Fruit fly (Drosophila melanogaster) whole organism, pupa: ENCODE results near the gene Sfp24F.

ENCODE experiments used
- CG12605 ChIP-seq: fragments of 200-800 bp; sonication (Bioruptor generic); IDR thresholded peaks from 2 replicates; pipeline ENCODE4 v1.3.6; 2022; ENCODE audit warnings: missing biosample characterization, missing genetic modification characterization
- CG13204 ChIP-seq: fragments of 200-800 bp; sonication (Bioruptor generic); optimal IDR thresholded peaks from 2 replicates; lab custom pipeline; 2018; ENCODE audit warnings: missing biosample characterization, mild to moderate bottlenecking, missing genetic modification characterization, moderate library complexity
- CG14655 ChIP-seq: fragments of 200-800 bp; sonication (Bioruptor generic); optimal IDR thresholded peaks from 3 replicates; lab custom pipeline; 2017; ENCODE audit warnings: mild to moderate bottlenecking, missing biosample characterization, missing genetic modification reagents, missing genetic modification characterization
- CG34367 ChIP-seq: fragments of 200-800 bp; sonication (Bioruptor generic); optimal IDR thresholded peaks from 2 replicates; lab custom pipeline; 2018; ENCODE audit warnings: missing biosample characterization, mild to moderate bottlenecking, missing genetic modification characterization
- CG8159 ChIP-seq: fragments of 200-800 bp; sonication (Bioruptor generic); optimal IDR thresholded peaks from 3 replicates; lab custom pipeline; 2018; ENCODE audit warnings: missing biosample characterization, mild to moderate bottlenecking, missing genetic modification characterization, moderate library complexity
- CG9948 ChIP-seq: fragments of 200-800 bp; sonication (Bioruptor generic); optimal IDR thresholded peaks from 2 replicates; lab custom pipeline; 2018; ENCODE audit warnings: missing biosample characterization, mild to moderate bottlenecking, missing genetic modification characterization, moderate library complexity
- Ets98B ChIP-seq: fragments of 200-800 bp; sonication (Bioruptor generic); IDR thresholded peaks from 2 replicates; pipeline ENCODE4 v1.3.6; 2022; ENCODE audit warnings: missing biosample characterization, missing genetic modification characterization
- Pif1B ChIP-seq: fragments of 200-800 bp; sonication (Bioruptor generic); optimal IDR thresholded peaks from 3 replicates; lab custom pipeline; 2016; ENCODE audit warnings: missing biosample characterization, missing genetic modification characterization
- Snoo ChIP-seq: fragments of 200-800 bp; sonication (Bioruptor generic); optimal IDR thresholded peaks from 3 replicates; lab custom pipeline; 2017; ENCODE audit warnings: missing biosample characterization, mild to moderate bottlenecking, missing genetic modification characterization, inconsistent platforms

- TF ChIP-seq CG8159 (tag; lab: Kevin White, UChicago), result no peak
- TF ChIP-seq CG13204 (GFP tag; lab: Kevin White, UChicago), result no peak
- TF ChIP-seq CG14655 (GFP tag; lab: Kevin White, UChicago), result no peak
- TF ChIP-seq Snoo (tag; lab: Kevin White, UChicago), result no peak
- no peak for TF ChIP-seq CG9948 (tag; lab: Kevin White, UChicago)
- no peak for TF ChIP-seq CG12605 (GFP tag; lab: Robert Waterston, UW)
- TF ChIP-seq Pif1B (GFP tag; lab: Kevin White, UChicago), result no peak
- TF ChIP-seq CG34367 (tag; lab: Kevin White, UChicago), result no peak
- TF ChIP-seq Ets98B, result no peak
Observed at dm6 chr2L:4477978-4478377, 36.1 kb upstream of the Sfp24F start.
